Fruit fly (Drosophila melanogaster): ENCODE data around the gene Fhos.
A peak's percentile ranks its signal among the peaks of the same experiment; 100 is the strongest.

dm6 chr3L:8765493-8765892 lies 12.1 kb downstream of the Fhos start:
- TF ChIP-seq CG16779 (tag; optimal IDR thresholded peaks at IDR 0.05), result no peak
- no peak for TF ChIP-seq topi (GFP tag; optimal IDR thresholded peaks at IDR 0.05)
- peak; percentile 93 for TF ChIP-seq Gug (GFP tag; IDR thresholded peaks at IDR 0.05)
- no peak for TF ChIP-seq Hr38 (GFP tag; optimal IDR thresholded peaks at IDR 0.05)
- no peak for TF ChIP-seq Sox102F (GFP tag; optimal IDR thresholded peaks at IDR 0.05)
- no peak for TF ChIP-seq fd85E (GFP tag; optimal IDR thresholded peaks at IDR 0.05)
- TF ChIP-seq CG6792 (GFP tag; optimal IDR thresholded peaks at IDR 0.05), result no peak
- no peak for TF ChIP-seq net (GFP tag; optimal IDR thresholded peaks at IDR 0.05)
- no peak for TF ChIP-seq vri (GFP tag; optimal IDR thresholded peaks at IDR 0.05)
- no peak for TF ChIP-seq Eip75B (GFP tag; optimal IDR thresholded peaks at IDR 0.05)
- peak; percentile 42 for TF ChIP-seq achi (GFP tag; optimal IDR thresholded peaks at IDR 0.05)
